Fruit fly (Drosophila melanogaster): ENCODE measurements around the gene CG16734.

DNA sequence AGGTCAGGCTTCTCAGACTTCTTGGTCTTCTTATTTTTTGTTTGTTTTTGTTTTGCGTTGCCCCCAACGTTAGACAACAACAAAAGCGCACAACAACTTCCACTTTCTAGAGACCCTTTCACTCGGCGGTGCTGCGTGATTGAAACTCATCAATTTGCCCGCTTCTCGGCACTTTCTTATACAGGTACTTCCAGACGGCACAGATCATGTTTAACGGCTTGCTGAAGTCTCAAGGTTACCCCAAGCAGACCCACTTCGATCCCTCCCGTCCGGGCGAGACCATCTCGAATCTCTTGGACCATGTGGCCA lies 5.2 kb upstream of the CG16734 start:
- TF ChIP-seq HLH106 (tag; optimal IDR thresholded peaks at IDR 0.05) = no peak
- TF ChIP-seq CG32264 (GFP tag; optimal IDR thresholded peaks at IDR 0.05) = no peak
- no peak for TF ChIP-seq Hr78 (GFP tag; optimal IDR thresholded peaks at IDR 0.05)
- TF ChIP-seq ey (GFP tag; optimal IDR thresholded peaks at IDR 0.05) = no peak
- TF ChIP-seq foxo (GFP tag; optimal IDR thresholded peaks at IDR 0.05) = no peak
- no peak for TF ChIP-seq dsf (GFP tag; optimal IDR thresholded peaks at IDR 0.05; ENCODE audit: borderline replicate concordance)
- TF ChIP-seq Abd-B (GFP tag; optimal IDR thresholded peaks at IDR 0.05) = no peak
- no peak for TF ChIP-seq pan (optimal IDR thresholded peaks at IDR 0.05)
- TF ChIP-seq psq (GFP tag; optimal IDR thresholded peaks at IDR 0.05) = no peak
- no peak for TF ChIP-seq Rel (GFP tag; optimal IDR thresholded peaks at IDR 0.05)
- no peak for TF ChIP-seq Rel (tag; optimal IDR thresholded peaks at IDR 0.05)
- TF ChIP-seq fru (GFP tag; optimal IDR thresholded peaks at IDR 0.05) = no peak
- no peak for TF ChIP-seq Dif (GFP tag; optimal IDR thresholded peaks at IDR 0.05; ENCODE audit: partially characterized antibody)
- TF ChIP-seq h (GFP tag; optimal IDR thresholded peaks at IDR 0.05) = no peak
